Worm (Caenorhabditis elegans) whole organism, L3 larva: ENCODE measurements around the gene Y43F8B.15.

ENCODE experiments used
- R02D3.7 ChIP-seq: fragments of 150-350 bp; optimal IDR thresholded peaks from 2 replicates; lab custom pipeline; 2014; ENCODE audit warnings: missing biosample characterization, missing genetic modification characterization
- ama-1 ChIP-seq: fragments of 150-350 bp; optimal IDR thresholded peaks from 2 replicates; lab custom pipeline; 2018
- egl-27 ChIP-seq: sonication (generic microtip); optimal IDR thresholded peaks from 4 replicates; lab custom pipeline; 2017; ENCODE audit warnings: missing biosample characterization, missing genetic modification reagents, missing genetic modification characterization
- fkh-10 ChIP-seq: sonication (generic microtip); optimal IDR thresholded peaks from 2 replicates; lab custom pipeline; 2017; ENCODE audit warnings: missing biosample characterization, missing genetic modification reagents, missing genetic modification characterization
- fos-1 ChIP-seq: fragments of 150-350 bp; optimal IDR thresholded peaks from 2 replicates; lab custom pipeline; 2014; ENCODE audit warnings: missing biosample characterization, missing genetic modification characterization
- lin-39 ChIP-seq: fragments of 150-350 bp; optimal IDR thresholded peaks from 2 replicates; lab custom pipeline; 2018; ENCODE audit warnings: missing biosample characterization, missing genetic modification reagents, missing genetic modification characterization
- mdl-1 ChIP-seq: fragments of 150-350 bp; optimal IDR thresholded peaks from 2 replicates; lab custom pipeline; 2014; ENCODE audit warnings: missing biosample characterization, missing genetic modification characterization
- nhr-237 ChIP-seq: fragments of 150-350 bp; optimal IDR thresholded peaks from 2 replicates; lab custom pipeline; 2014; ENCODE audit warnings: missing biosample characterization, missing genetic modification characterization
- nhr-25 ChIP-seq: sonication (generic microtip); optimal IDR thresholded peaks from 2 replicates; lab custom pipeline; 2017; ENCODE audit warnings: missing biosample characterization, missing genetic modification characterization
- skn-1 ChIP-seq: fragments of 150-350 bp; optimal IDR thresholded peaks from 2 replicates; lab custom pipeline; 2014; ENCODE audit warnings: missing biosample characterization, missing genetic modification characterization
- tbx-2 ChIP-seq: sonication (generic microtip); optimal IDR thresholded peaks from 2 replicates; lab custom pipeline; 2016; ENCODE audit warnings: mild to moderate bottlenecking, missing genetic modification characterization, missing compliant biosample characterization
- ztf-11 ChIP-seq: fragments of 150-350 bp; optimal IDR thresholded peaks from 2 replicates; lab custom pipeline; 2014; ENCODE audit warnings: missing biosample characterization, missing genetic modification characterization

ce11 chrV:19462020-19462419, at the start of gene Y43F8B.15:
- TF ChIP-seq nhr-237 (tag; lab: Kevin White, UChicago) (no peak), mdl-1 (tag; lab: Kevin White, UChicago) (no peak), R02D3.7 (tag; lab: Kevin White, UChicago) (no peak), tbx-2 (tag; lab: Kevin White, UChicago) (no peak), fkh-10 (GFP tag; lab: Kevin White, UChicago) (no peak), egl-27 (tag; lab: Kevin White, UChicago) (no peak), skn-1 (no peak), lin-39 (tag; lab: Kevin White, UChicago) (no peak), ztf-11 (no peak), ama-1 (lab: Kevin White, UChicago) (no peak), nhr-25 (tag; lab: Kevin White, UChicago) (no peak), fos-1 (no peak)
